Fruit fly (Drosophila melanogaster): ENCODE results near the gene CG11380.

CG11380 gene

DNA sequence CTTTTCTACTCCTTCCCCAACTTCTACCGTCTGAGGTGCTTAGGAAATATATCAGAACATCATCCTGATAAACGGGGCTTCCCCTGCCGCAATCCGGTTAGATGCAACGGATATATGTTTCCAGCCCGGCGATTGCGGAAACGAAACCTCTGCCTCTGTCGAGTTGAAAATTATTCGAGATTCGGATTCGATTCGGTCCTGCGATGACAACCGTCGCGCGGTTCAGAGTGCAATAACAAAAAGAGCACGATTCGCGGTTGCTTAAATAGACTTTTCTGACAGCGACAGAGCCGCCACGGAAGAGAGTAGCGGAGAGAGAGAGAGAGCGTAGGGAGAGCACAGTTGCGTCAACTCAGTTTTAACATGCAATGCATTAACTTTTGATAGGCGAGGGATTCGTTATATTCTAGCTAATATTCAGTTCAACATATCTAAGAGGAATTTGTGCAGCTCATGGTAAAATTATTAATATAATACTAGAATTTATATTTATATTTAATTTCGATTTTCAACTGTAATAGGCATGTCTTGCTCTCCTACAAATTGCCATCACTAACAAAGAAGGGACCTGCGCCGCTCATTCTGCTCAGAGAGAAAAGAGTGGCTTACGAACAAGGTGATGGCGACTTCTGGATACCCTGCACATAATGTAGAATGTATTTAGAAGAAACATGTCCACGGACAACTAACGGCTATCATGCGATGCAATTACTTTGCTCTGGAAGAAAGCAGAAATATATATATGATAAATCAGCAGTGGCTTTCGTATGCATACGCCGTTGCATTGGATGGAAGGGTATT, 43.9 kb downstream of the CG11380 start (continued):
- TF ChIP-seq amos (GFP tag; IDR thresholded peaks at IDR 0.05; ENCODE audit: partially characterized antibody) (0 out of 2 replicates have a peak, but pooled peaks have one; percentile 24), CG17802 (tag; optimal IDR thresholded peaks at IDR 0.05) (peak; percentile 67), CG13624 (GFP tag; optimal IDR thresholded peaks at IDR 0.05) (peak; percentile 74), Mrtf (GFP tag; IDR thresholded peaks at IDR 0.05) (peak; percentile 74), CG2129 (GFP tag; IDR thresholded peaks at IDR 0.05; ENCODE audit: partially characterized antibody) (peak; percentile 50), scrt (GFP tag; optimal IDR thresholded peaks at IDR 0.05) (peak; percentile 78), CG17328 (GFP tag; IDR thresholded peaks at IDR 0.05) (peak; percentile 83), H2.0 (GFP tag; IDR thresholded peaks at IDR 0.05) (peak; percentile 59), CG8924 (tag; optimal IDR thresholded peaks at IDR 0.05) (peak; percentile 81), sob (GFP tag; IDR thresholded peaks at IDR 0.05) (peak; percentile 81), ATbp (GFP tag; optimal IDR thresholded peaks at IDR 0.05) (peak; percentile 79), lola (GFP tag; optimal IDR thresholded peaks at IDR 0.05) (peak in 1 of 3 experiments; percentile 78), cato (GFP tag; optimal IDR thresholded peaks at IDR 0.05; ENCODE audit: borderline replicate concordance) (no peak), CG10431 (GFP tag; optimal IDR thresholded peaks at IDR 0.05) (peak; percentile 49), ems (GFP tag; optimal IDR thresholded peaks at IDR 0.05) (peak; percentile 70), wek (GFP tag; optimal IDR thresholded peaks at IDR 0.05) (peak; percentile 52), eve (GFP tag; optimal IDR thresholded peaks at IDR 0.05) (no peak), CG3838 (GFP tag; optimal IDR thresholded peaks at IDR 0.05) (peak; percentile 56), CG5245 (GFP tag; optimal IDR thresholded peaks at IDR 0.05) (peak; percentile 19), Aef1 (GFP tag; IDR thresholded peaks at IDR 0.05) (peak; percentile 72), Meics (GFP tag; optimal IDR thresholded peaks at IDR 0.05) (peak; percentile 73), CG14710 (tag; optimal IDR thresholded peaks at IDR 0.05) (peak; percentile 81), run (tag; optimal IDR thresholded peaks at IDR 0.05) (peak; percentile 48), z (GFP tag; IDR thresholded peaks at IDR 0.05) (peak; percentile 66; the same call in 2 of the 3 replicates), Ssrp (tag; optimal IDR thresholded peaks at IDR 0.05) (peak; percentile 83), HLHmδ (GFP tag; optimal IDR thresholded peaks at IDR 0.05) (no peak), D (optimal IDR thresholded peaks at IDR 0.05) (no peak), D (GFP tag; optimal IDR thresholded peaks at IDR 0.05) (peak; percentile 81), CG1792 (GFP tag; optimal IDR thresholded peaks at IDR 0.05) (peak; percentile 66), CG12659 (GFP tag; optimal IDR thresholded peaks at IDR 0.05) (peak; percentile 72), CG1529 (GFP tag; optimal IDR thresholded peaks at IDR 0.05) (peak; percentile 87), pita (GFP tag; optimal IDR thresholded peaks at IDR 0.05) (no peak), pb (GFP tag; optimal IDR thresholded peaks at IDR 0.05) (peak; percentile 69), fd96Cb (tag; optimal IDR thresholded peaks at IDR 0.05) (peak; percentile 85), Spps (tag; optimal IDR thresholded peaks at IDR 0.05) (peak; percentile 62), bigmax (GFP tag; optimal IDR thresholded peaks at IDR 0.05) (no peak), CG12391 (tag; optimal IDR thresholded peaks at IDR 0.05) (peak; percentile 86), CG18262 (tag; optimal IDR thresholded peaks at IDR 0.05) (peak; percentile 88), ci (GFP tag; IDR thresholded peaks at IDR 0.05) (peak; percentile 91), CG10565 (GFP tag; optimal IDR thresholded peaks at IDR 0.05) (peak; percentile 41), CG16815 (GFP tag; optimal IDR thresholded peaks at IDR 0.05) (peak; percentile 75), chinmo (GFP tag; IDR thresholded peaks at IDR 0.05; ENCODE audit: partially characterized antibody) (0 out of 4 replicates have a peak, but pooled peaks have one; percentile 55), bowl (GFP tag; IDR thresholded peaks at IDR 0.05) (0 out of 2 replicates have a peak, but pooled peaks have one; percentile 22), gem (tag; optimal IDR thresholded peaks at IDR 0.05) (peak; percentile 89), CG10654 (GFP tag; optimal IDR thresholded peaks at IDR 0.05) (peak; percentile 57), Hmx (GFP tag; optimal IDR thresholded peaks at IDR 0.05) (no peak), CrebB (tag; optimal IDR thresholded peaks at IDR 0.05) (peak; percentile 39), abd-A (tag; optimal IDR thresholded peaks at IDR 0.05) (no peak)
